Worm (Caenorhabditis elegans): Measurements from ENCODE around the gene ivph-3.

- TF ChIP-seq nhr-12 (tag; optimal IDR thresholded peaks at IDR 0.05) (no peak), nhr-25 (tag; optimal IDR thresholded peaks at IDR 0.05) (no peak), zag-1 (tag; optimal IDR thresholded peaks at IDR 0.05) (no peak), jun-1 (tag; optimal IDR thresholded peaks at IDR 0.05) (no peak), nhr-237 (tag; optimal IDR thresholded peaks at IDR 0.05) (no peak)
Measured at ce11 chrIV:3019438-3019837, 34.1 kb upstream of the ivph-3 start, which contains the start of gene lin-22.

Measured in whole organism, L3 larva.